Worm (Caenorhabditis elegans): ENCODE data around the gene Y48C3A.12.

The Y48C3A.12 gene

DNA sequence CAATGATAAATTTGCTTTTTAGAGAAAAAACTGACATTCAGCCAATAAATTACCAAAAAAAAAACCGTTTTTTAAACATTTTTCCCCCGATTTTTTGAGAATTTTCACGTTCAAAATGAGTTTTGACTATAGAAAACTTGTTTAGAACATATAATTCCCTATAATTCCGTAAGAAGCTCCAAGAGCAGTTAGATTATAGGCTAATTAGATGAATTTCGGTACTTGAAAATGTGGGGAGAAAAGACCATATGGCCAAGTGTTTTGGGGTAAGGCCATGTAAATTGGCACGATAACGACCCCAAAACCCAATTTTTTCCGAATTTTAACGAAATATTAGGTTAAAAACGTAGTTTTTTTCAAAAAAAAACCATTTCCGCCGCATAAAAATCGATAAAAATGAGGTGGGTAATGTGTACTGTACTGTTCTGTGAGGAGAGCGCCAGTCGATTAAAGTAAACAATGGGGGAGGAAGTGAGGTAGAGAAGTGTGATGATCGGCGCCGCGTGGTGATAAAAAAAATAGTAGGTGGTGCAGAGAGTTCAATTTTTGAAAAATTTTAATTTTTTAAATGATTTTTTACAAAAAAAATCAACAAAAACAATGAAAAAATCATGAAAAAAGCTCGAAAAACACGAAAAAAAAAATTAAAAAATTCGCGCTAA lies 43.0 kb upstream of the Y48C3A.12 start:
- TF ChIP-seq skn-1 (tag; optimal IDR thresholded peaks at IDR 0.05): peak; percentile 18
- TF ChIP-seq nhr-11 (tag; optimal IDR thresholded peaks at IDR 0.05): no peak

ce11 chrII:13334966-13335698 lies 41.1 kb upstream of the Y48C3A.12 start:
- TF ChIP-seq mef-2 (tag; optimal IDR thresholded peaks at IDR 0.05) (no peak), hpl-2 (GFP tag; optimal IDR thresholded peaks at IDR 0.05) (no peak), mab-9 (GFP tag; IDR thresholded peaks at IDR 0.05) (peak; percentile 22; the same call in 1 of the 2 replicates), lsy-2 (tag; optimal IDR thresholded peaks at IDR 0.05) (peak; percentile 65 to 80), mep-1 (tag; optimal IDR thresholded peaks at IDR 0.05) (peak; percentile 49), ztf-11 (tag; optimal IDR thresholded peaks at IDR 0.05) (peak in 1 of 2 experiments; percentile 74), sox-4 (tag; optimal IDR thresholded peaks at IDR 0.05) (peak; percentile 40), nhr-19 (GFP tag; conservative IDR thresholded peaks at IDR 0.05) (peak; percentile 81), xbp-1 (tag; optimal IDR thresholded peaks at IDR 0.05) (peak; percentile 68), sup-37 (GFP tag; optimal IDR thresholded peaks at IDR 0.05) (peak; percentile 45), ceh-90 (tag; optimal IDR thresholded peaks at IDR 0.05) (no peak), jun-1 (tag; optimal IDR thresholded peaks at IDR 0.05) (peak; percentile 73), hlh-17 (GFP tag; optimal IDR thresholded peaks at IDR 0.05; ENCODE audit: borderline replicate concordance) (no peak), ztf-4 (tag; optimal IDR thresholded peaks at IDR 0.05) (peak; percentile 82), irx-1 (tag; optimal IDR thresholded peaks at IDR 0.05) (peak; percentile 78), nhr-77 (tag; optimal IDR thresholded peaks at IDR 0.05) (peak; percentile 77), swsn-7 (tag; optimal IDR thresholded peaks at IDR 0.05) (peak; percentile 91), ets-5 (GFP tag; IDR thresholded peaks at IDR 0.05) (no peak), fkh-4 (tag; optimal IDR thresholded peaks at IDR 0.05; ENCODE audit: borderline replicate concordance) (no peak), dsc-1 (tag; optimal IDR thresholded peaks at IDR 0.05) (peak; percentile 78), fkh-8 (tag; optimal IDR thresholded peaks at IDR 0.05) (peak; percentile 95), dpl-1 (GFP tag; optimal IDR thresholded peaks at IDR 0.05) (peak; percentile 14 to 42 (median 40)), efl-1 (optimal IDR thresholded peaks at IDR 0.05) (peak; percentile 74 to 86), efl-1 (GFP tag; optimal IDR thresholded peaks at IDR 0.05 in 1 of 2) (peak; percentile 33 to 92), ceh-63 (GFP tag; optimal IDR thresholded peaks at IDR 0.05) (peak; percentile 40), sptf-1 (tag; optimal IDR thresholded peaks at IDR 0.05) (no peak), ceh-88 (GFP tag; IDR thresholded peaks at IDR 0.05) (peak; percentile 58; the same call in 1 of the 2 replicates), blmp-1 (tag; optimal IDR thresholded peaks at IDR 0.05) (no peak), C16A3.4 (tag; optimal IDR thresholded peaks at IDR 0.05) (peak; percentile 30), zag-1 (tag; optimal IDR thresholded peaks at IDR 0.05) (peak; percentile 10), egl-27 (tag; optimal IDR thresholded peaks at IDR 0.05) (peak; percentile 37 to 55), nhr-20 (tag; optimal IDR thresholded peaks at IDR 0.05) (peak; percentile 85), snu-23 (GFP tag; optimal IDR thresholded peaks at IDR 0.05) (peak; percentile 94), aha-1 (tag; optimal IDR thresholded peaks at IDR 0.05) (no peak), ama-1 (optimal IDR thresholded peaks at IDR 0.05) (no peak), efl-3 (GFP tag; optimal IDR thresholded peaks at IDR 0.05) (no peak), nhr-76 (tag; optimal IDR thresholded peaks at IDR 0.05) (no peak), nhr-28 (tag; optimal IDR thresholded peaks at IDR 0.05) (no peak), aly-2 (tag; optimal IDR thresholded peaks at IDR 0.05) (no peak), lin-15B (tag; optimal IDR thresholded peaks at IDR 0.05) (peak; percentile 27), pqm-1 (tag; optimal IDR thresholded peaks at IDR 0.05) (no peak), pag-3 (tag; optimal IDR thresholded peaks at IDR 0.05; ENCODE audit: borderline replicate concordance, insufficient read depth) (no peak), elt-3 (tag; optimal IDR thresholded peaks at IDR 0.05) (peak in 1 of 6 experiments; percentile 51), snpc-4 (tag; optimal IDR thresholded peaks at IDR 0.05) (peak; percentile 54), ces-1 (GFP tag; optimal IDR thresholded peaks at IDR 0.05) (no peak), nhr-11 (tag; optimal IDR thresholded peaks at IDR 0.05) (peak; percentile 64), lir-3 (tag; optimal IDR thresholded peaks at IDR 0.05; ENCODE audit: poor library complexity) (no peak), lin-14 (GFP tag; optimal IDR thresholded peaks at IDR 0.05) (peak; percentile 99)
